Fruit fly (Drosophila melanogaster): Measurements from ENCODE around the gene Ucp4C.
A peak's percentile ranks its signal among the peaks of the same experiment; 100 is the strongest.

Gene Ucp4C

DNA sequence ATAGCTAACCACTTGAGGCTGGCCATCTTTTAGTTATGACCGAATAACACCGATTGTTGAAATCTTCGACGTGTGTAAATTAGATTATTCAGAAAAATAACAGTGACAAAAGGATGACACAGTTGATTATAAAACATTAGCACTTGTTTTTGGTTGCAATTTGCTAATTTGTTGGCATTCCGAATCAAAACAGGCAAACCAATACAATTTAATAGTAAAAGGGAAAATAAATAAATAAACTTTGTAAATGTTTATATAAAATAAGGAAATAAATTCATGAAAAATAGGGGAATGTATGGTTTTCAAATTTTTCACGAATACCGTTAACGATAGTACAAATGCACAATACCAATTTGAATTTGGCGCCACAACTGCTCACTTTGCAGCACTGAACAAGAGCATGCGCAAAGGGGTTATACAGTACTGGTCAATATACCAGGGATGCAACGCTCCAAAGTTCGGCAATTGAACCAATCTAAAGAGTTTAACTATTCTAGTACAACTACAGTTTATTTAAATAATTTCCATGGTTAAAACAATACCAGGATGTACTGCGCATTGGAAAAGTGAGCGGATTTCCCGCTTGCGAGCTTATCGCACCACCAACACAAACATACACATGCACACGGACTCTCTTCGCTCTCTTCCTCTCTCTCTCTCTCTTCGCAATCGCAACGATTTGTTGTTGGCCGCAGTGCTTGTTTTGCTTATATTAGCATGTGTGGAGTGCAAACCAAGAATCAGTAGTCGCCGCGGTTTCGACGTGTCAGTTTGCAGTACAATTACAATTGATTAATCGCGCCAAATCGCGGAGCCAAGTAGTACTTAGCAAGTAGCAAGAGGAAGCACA lies 24.9 kb upstream of the Ucp4C start, which contains the start of the genes Sfp26Ad and Gpdh1 (continued):
- TF ChIP-seq slou (GFP tag; optimal IDR thresholded peaks at IDR 0.05) (peak; percentile 74), maf-S (GFP tag; optimal IDR thresholded peaks at IDR 0.05) (peak; percentile 80), CG10543 (GFP tag; optimal IDR thresholded peaks at IDR 0.05) (peak; percentile 68), tll (GFP tag; optimal IDR thresholded peaks at IDR 0.05) (peak in 1 of 2 experiments; percentile 12), HmgZ (tag; optimal IDR thresholded peaks at IDR 0.05) (peak; percentile 80), trh (GFP tag; optimal IDR thresholded peaks at IDR 0.05) (peak; percentile 65), tna (GFP tag; IDR thresholded peaks at IDR 0.05; ENCODE audit: partially characterized antibody) (no peak; the same call in 1 of the 2 replicates), nom (GFP tag; optimal IDR thresholded peaks at IDR 0.05) (peak; percentile 78), lov (optimal IDR thresholded peaks at IDR 0.05) (no peak), lov (GFP tag; IDR thresholded peaks at IDR 0.05) (peak; percentile 43; the same call in 1 of the 3 replicates), CG14860 (GFP tag; IDR thresholded peaks at IDR 0.05; ENCODE audit: partially characterized antibody) (no peak), CG14965 (GFP tag; optimal IDR thresholded peaks at IDR 0.05; ENCODE audit: borderline replicate concordance) (peak; percentile 27), CG16863 (GFP tag; optimal IDR thresholded peaks at IDR 0.05) (peak; percentile 46), CG15601 (tag; optimal IDR thresholded peaks at IDR 0.05) (peak; percentile 69), Dip3 (GFP tag; optimal IDR thresholded peaks at IDR 0.05) (peak; percentile 83), CG1647 (GFP tag; optimal IDR thresholded peaks at IDR 0.05) (peak; percentile 83), pum (GFP tag; optimal IDR thresholded peaks at IDR 0.05) (peak; percentile 72), rib (GFP tag; IDR thresholded peaks at IDR 0.05) (no peak; the same call in none of the 2 replicates), phol (tag; optimal IDR thresholded peaks at IDR 0.05) (peak; percentile 50), lmd (GFP tag; IDR thresholded peaks at IDR 0.05) (peak; percentile 67; the same call in 1 of the 2 replicates), sr (GFP tag; IDR thresholded peaks at IDR 0.05) (peak; percentile 59; the same call in 1 of the 3 replicates), Hmx (GFP tag; optimal IDR thresholded peaks at IDR 0.05) (peak; percentile 6), CG8089 (GFP tag; optimal IDR thresholded peaks at IDR 0.05) (peak; percentile 45), Doc3 (GFP tag; IDR thresholded peaks at IDR 0.05; ENCODE audit: partially characterized antibody) (no peak; the same call in 2 of the 3 replicates), CG12659 (GFP tag; optimal IDR thresholded peaks at IDR 0.05) (peak; percentile 84), CG3065 (GFP tag; optimal IDR thresholded peaks at IDR 0.05) (peak; percentile 15), ap (GFP tag; IDR thresholded peaks at IDR 0.05) (no peak), CG6272 (GFP tag; IDR thresholded peaks at IDR 0.05) (no peak; the same call in 1 of the 2 replicates), CG6654 (GFP tag; optimal IDR thresholded peaks at IDR 0.05) (no peak), CG5245 (GFP tag; optimal IDR thresholded peaks at IDR 0.05) (peak; percentile 75), nerfin-1 (tag; optimal IDR thresholded peaks at IDR 0.05) (peak; percentile 35), ems (GFP tag; optimal IDR thresholded peaks at IDR 0.05) (peak; percentile 87), Hr78 (GFP tag; optimal IDR thresholded peaks at IDR 0.05) (no peak), Ada2b (GFP tag; IDR thresholded peaks at IDR 0.05) (peak; percentile 54; the same call in 1 of the 2 replicates), CHES-1-like (GFP tag; optimal IDR thresholded peaks at IDR 0.05) (peak; percentile 70)

DNA sequence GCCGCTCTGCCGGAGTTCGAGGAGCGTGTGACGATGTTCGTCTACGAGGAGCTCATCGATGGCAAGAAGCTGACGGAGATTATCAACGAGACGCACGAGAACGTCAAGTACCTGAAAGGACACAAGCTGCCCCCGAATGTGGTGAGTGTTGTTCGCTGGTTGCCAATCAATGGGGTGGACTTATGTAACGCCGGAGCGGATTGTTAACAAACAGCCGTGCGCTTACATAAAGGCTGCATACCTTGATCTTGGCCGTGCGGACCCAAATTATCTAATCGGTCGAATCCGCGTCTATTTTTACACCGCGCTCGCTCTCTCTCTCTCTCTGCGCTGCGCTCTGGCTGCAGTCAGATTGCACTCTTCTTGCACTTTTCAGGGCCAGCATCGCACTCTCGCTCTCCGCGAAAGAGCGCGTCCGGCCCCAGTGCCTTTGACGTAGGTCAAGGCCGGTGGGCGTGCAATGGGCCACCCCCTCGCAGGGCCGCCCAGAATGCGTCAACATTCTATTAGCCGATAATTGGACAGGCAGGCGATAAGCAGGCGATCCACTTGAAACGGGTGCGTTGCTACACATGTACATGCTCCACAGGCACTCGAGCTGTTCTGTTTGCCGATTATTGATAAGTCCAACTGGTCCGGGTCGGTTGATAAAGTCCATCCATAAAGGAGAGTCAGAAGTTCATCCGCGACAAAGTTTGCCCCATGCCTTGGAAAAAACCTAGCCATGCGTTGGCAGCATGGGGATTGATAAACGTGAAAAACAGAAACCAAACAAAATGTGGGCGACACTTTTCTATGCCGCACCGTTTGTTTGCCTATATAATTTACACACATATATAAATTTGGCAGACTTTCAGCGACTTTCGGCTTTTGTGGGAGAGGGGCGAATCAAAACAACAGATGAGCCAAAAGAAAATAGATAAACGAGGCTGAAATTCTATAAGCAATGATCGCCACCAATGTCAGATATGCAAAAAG lies 23.8 kb upstream of the Ucp4C start:
- no peak for TF ChIP-seq pros (GFP tag; optimal IDR thresholded peaks at IDR 0.05)
- TF ChIP-seq sug (tag; optimal IDR thresholded peaks at IDR 0.05), result peak; percentile 97
- no peak for TF ChIP-seq CG3065 (GFP tag; optimal IDR thresholded peaks at IDR 0.05)
- 0 out of 2 replicates have a peak, but pooled peaks have one; percentile 14 for TF ChIP-seq CG10959 (GFP tag; IDR thresholded peaks at IDR 0.05)
- TF ChIP-seq lola (GFP tag; optimal IDR thresholded peaks at IDR 0.05), result peak in 1 of 3 experiments; percentile 3
- TF ChIP-seq caup (GFP tag; optimal IDR thresholded peaks at IDR 0.05; ENCODE audit: severe bottlenecking), result peak; percentile 39
- TF ChIP-seq sqz (GFP tag; optimal IDR thresholded peaks at IDR 0.05), result no peak
- peak; percentile 45 for TF ChIP-seq H2.0 (GFP tag; IDR thresholded peaks at IDR 0.05)
- peak; percentile 47 for TF ChIP-seq chn (GFP tag; optimal IDR thresholded peaks at IDR 0.05)
- TF ChIP-seq ERR (GFP tag; optimal IDR thresholded peaks at IDR 0.05), result peak; percentile 70
- no peak for TF ChIP-seq CG17385 (GFP tag; optimal IDR thresholded peaks at IDR 0.05)
- peak; percentile 42; the same call in 1 of the 3 replicates for TF ChIP-seq so (GFP tag; IDR thresholded peaks at IDR 0.05)
- peak; percentile 53 for TF ChIP-seq HmgZ (tag; optimal IDR thresholded peaks at IDR 0.05)
